Worm (Caenorhabditis elegans) whole organism, L1 larva: ENCODE data around the gene crm-1.

Experiments used
- aly-2 ChIP-seq: fragments of 150-350 bp; optimal IDR thresholded peaks from 2 replicates; lab custom pipeline; 2014; ENCODE audit warnings: missing biosample characterization, missing genetic modification characterization
- elt-2 ChIP-seq: sonication (generic microtip); optimal IDR thresholded peaks from 2 replicates; lab custom pipeline; 2016; ENCODE audit warnings: missing genetic modification characterization, mild to moderate bottlenecking, inconsistent platforms, missing compliant biosample characterization, missing genetic modification reagents
- elt-3 ChIP-seq, 6 experiments: fragments of 150-350 bp in 1 of 6; sonication (generic microtip); optimal IDR thresholded peaks; 2 replicates each; lab custom pipeline; 2017 to 2018; ENCODE audit warnings: missing biosample characterization in 6 of 6, missing genetic modification characterization in 6 of 6, inconsistent platforms in 1 of 6
- ets-5 ChIP-seq: fragments of 200-800 bp; sonication (Bioruptor generic); IDR thresholded peaks from 2 replicates; pipeline ENCODE4 v1.3.6; 2022; ENCODE audit warnings: missing genetic modification characterization, missing compliant biosample characterization
- fos-1 ChIP-seq: fragments of 150-350 bp; optimal IDR thresholded peaks from 2 replicates; lab custom pipeline; 2014; ENCODE audit warnings: missing biosample characterization, missing genetic modification characterization
- mdl-1 ChIP-seq, 2 experiments: fragments of 150-350 bp; optimal IDR thresholded peaks; 2 replicates each; lab custom pipeline; 2014 to 2017; ENCODE audit warnings: missing biosample characterization in 2 of 2, missing genetic modification characterization in 2 of 2, inconsistent platforms in 1 of 2
- nhr-90 ChIP-seq: sonication (generic microtip); optimal IDR thresholded peaks from 2 replicates; lab custom pipeline; 2016; ENCODE audit warnings: mild to moderate bottlenecking, missing genetic modification characterization, missing compliant biosample characterization; ENCODE audit not compliant: poor library complexity
- pag-3 ChIP-seq: sonication (generic microtip); optimal IDR thresholded peaks from 2 replicates; lab custom pipeline; 2017; ENCODE audit warnings: missing genetic modification characterization, mild to moderate bottlenecking, missing compliant biosample characterization, antibody characterized with exemption, borderline replicate concordance; ENCODE audit not compliant: insufficient read depth
- skn-1 ChIP-seq: fragments of 150-350 bp; optimal IDR thresholded peaks from 2 replicates; lab custom pipeline; 2014; ENCODE audit warnings: missing biosample characterization, missing genetic modification characterization
- snpc-4 ChIP-seq: fragments of 150-350 bp; optimal IDR thresholded peaks from 2 replicates; lab custom pipeline; 2014; ENCODE audit warnings: missing biosample characterization, missing genetic modification characterization
- tbx-2 ChIP-seq: sonication (generic microtip); optimal IDR thresholded peaks from 2 replicates; lab custom pipeline; 2016; ENCODE audit warnings: missing genetic modification characterization, missing compliant biosample characterization

DNA sequence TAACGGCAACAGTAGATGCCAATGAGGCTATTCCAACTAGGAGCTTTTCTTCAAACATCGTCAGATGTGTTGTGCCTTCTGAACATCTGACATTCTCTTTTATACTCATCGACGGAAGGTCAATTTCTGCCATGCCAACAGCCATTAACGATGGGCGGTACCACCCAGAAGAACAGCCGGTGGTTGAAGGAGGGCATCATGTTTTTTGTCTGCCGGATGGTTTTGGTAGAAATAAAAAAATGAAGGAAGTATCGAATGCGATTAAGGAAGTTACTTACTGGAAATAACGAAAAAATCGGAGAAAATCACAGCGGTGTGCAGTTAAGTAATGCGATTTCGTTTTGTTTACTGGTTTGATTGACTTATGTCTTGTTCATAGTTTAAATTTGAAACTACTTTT, 37.4 kb downstream of the crm-1 start, which contains the start of gene col-150:
- no peak for TF ChIP-seq skn-1
- no peak for TF ChIP-seq elt-2 (tag; lab: Kevin White, UChicago)
- no peak for TF ChIP-seq mdl-1 (tag; optimal IDR thresholded peaks at IDR 0.05; lab: Kevin White, UChicago)
- TF ChIP-seq snpc-4 (tag; lab: Kevin White, UChicago), result no peak
- TF ChIP-seq aly-2 (tag; lab: Kevin White, UChicago), result no peak
- no peak for TF ChIP-seq tbx-2
- no peak for TF ChIP-seq ets-5 (GFP tag; lab: Robert Waterston, UW)
- no peak for TF ChIP-seq elt-3 (tag; optimal IDR thresholded peaks at IDR 0.05; lab: Kevin White, UChicago)
- TF ChIP-seq fos-1 (tag; lab: Kevin White, UChicago), result no peak
- TF ChIP-seq nhr-90 (tag; lab: Kevin White, UChicago), result no peak
- TF ChIP-seq pag-3 (tag; lab: Kevin White, UChicago), result no peak
